Worm (Caenorhabditis elegans) whole organism, young adult: Measurements from ENCODE around the gene cpg-24.
A peak's percentile ranks its signal among the peaks of the same experiment; 100 is the strongest.

Source experiments
- B0019.2 ChIP-seq: fragments of 200-800 bp; sonication (Bioruptor generic); conservative IDR thresholded peaks from 2 replicates; pipeline ENCODE4 v1.3.6; 2022; ENCODE audit warnings: missing genetic modification reagents, missing genetic modification characterization, missing compliant biosample characterization
- B0035.1 ChIP-seq: sonication (generic microtip); optimal IDR thresholded peaks from 2 replicates; lab custom pipeline; 2016; ENCODE audit warnings: missing genetic modification characterization, mild to moderate bottlenecking, missing compliant biosample characterization, missing genotype, missing genetic modification reagents
- F10E7.11 ChIP-seq: sonication (generic microtip); optimal IDR thresholded peaks from 2 replicates; lab custom pipeline; 2017; ENCODE audit warnings: mild to moderate bottlenecking, missing genetic modification characterization, moderate library complexity, missing compliant biosample characterization
- F55B11.4 ChIP-seq: sonication (generic microtip); optimal IDR thresholded peaks from 2 replicates; lab custom pipeline; 2016; ENCODE audit warnings: missing compliant biosample characterization, missing genetic modification characterization, borderline replicate concordance; ENCODE audit not compliant: insufficient read depth
- K12H6.12 ChIP-seq: fragments of 200-800 bp; sonication (Bioruptor generic); optimal IDR thresholded peaks from 2 replicates; lab custom pipeline; 2018; ENCODE audit warnings: mild to moderate bottlenecking, missing genetic modification characterization, missing compliant biosample characterization
- Y53G8AR.9 ChIP-seq: fragments of 200-800 bp; sonication (Bioruptor generic); conservative IDR thresholded peaks from 2 replicates; pipeline ENCODE4 v1.3.6; 2022; ENCODE audit warnings: missing genetic modification reagents, missing genetic modification characterization, missing compliant biosample characterization
- Y67H2A.10 ChIP-seq: fragments of 200-800 bp; sonication (Bioruptor generic); conservative IDR thresholded peaks from 2 replicates; pipeline ENCODE4 v1.3.6; 2022; ENCODE audit warnings: missing genetic modification reagents, missing genetic modification characterization, missing compliant biosample characterization
- Y79H2A.3 ChIP-seq: fragments of 200-800 bp; sonication (Bioruptor generic); conservative IDR thresholded peaks from 2 replicates; pipeline ENCODE4 v1.3.6; 2022; ENCODE audit warnings: missing genetic modification reagents, missing genetic modification characterization, missing compliant biosample characterization
- ZK185.1 ChIP-seq: sonication (generic microtip); optimal IDR thresholded peaks from 2 replicates; lab custom pipeline; 2016; ENCODE audit warnings: mild to moderate bottlenecking, missing genetic modification characterization, missing compliant biosample characterization; ENCODE audit not compliant: poor library complexity, severe bottlenecking
- akir-1 ChIP-seq: fragments of 200-800 bp; sonication (Bioruptor generic); optimal IDR thresholded peaks from 2 replicates; lab custom pipeline; 2018; ENCODE audit warnings: mild to moderate bottlenecking, missing genetic modification characterization, moderate library complexity, missing compliant biosample characterization
- ama-1 ChIP-seq, 3 experiments: fragments of 150-350 bp in 1 of 3; sonication (generic microtip) in 2 of 3; optimal IDR thresholded peaks; 2 replicates each; lab custom pipeline; 2014 to 2018; ENCODE audit warnings: missing biosample characterization in 2 of 3, missing genetic modification characterization in 2 of 3, missing genetic modification reagents in 2 of 3
- bed-1 ChIP-seq: fragments of 200-800 bp; sonication (Bioruptor generic); IDR thresholded peaks from 2 replicates; pipeline ENCODE4 v1.3.6; 2022; ENCODE audit warnings: missing genetic modification reagents, missing genetic modification characterization, missing compliant biosample characterization
- cebp-1 ChIP-seq, 2 experiments: fragments of 200-800 bp in 1 of 2; sonication (Bioruptor generic) in 1 of 2; sonication (generic microtip) in 1 of 2; IDR thresholded peaks in 1 of 2; optimal IDR thresholded peaks in 1 of 2; 2 replicates each; pipeline versions ENCODE4 v1.3.6 to Lab custom; 2017 to 2022; ENCODE audit warnings: missing compliant biosample characterization in 2 of 2, missing genetic modification characterization in 2 of 2, mild to moderate bottlenecking in 1 of 2, missing genetic modification reagents in 1 of 2, moderate library complexity in 1 of 2
- ceh-40 ChIP-seq: fragments of 200-800 bp; sonication (Bioruptor generic); IDR thresholded peaks from 2 replicates; pipeline ENCODE4 v1.3.6; 2022; ENCODE audit warnings: missing genetic modification characterization, missing compliant biosample characterization
- ceh-58 ChIP-seq: fragments of 200-800 bp; sonication (Bioruptor generic); IDR thresholded peaks from 2 replicates; pipeline ENCODE4 v1.3.6; 2022; ENCODE audit warnings: missing genetic modification characterization, missing compliant biosample characterization
- ceh-79 ChIP-seq: sonication (generic microtip); optimal IDR thresholded peaks from 2 replicates; lab custom pipeline; 2017; ENCODE audit warnings: mild to moderate bottlenecking, missing genetic modification characterization, missing compliant biosample characterization
- chd-7 ChIP-seq: sonication (generic microtip); optimal IDR thresholded peaks from 2 replicates; lab custom pipeline; 2016; ENCODE audit warnings: mild to moderate bottlenecking, missing genetic modification characterization, moderate library complexity, missing compliant biosample characterization
- die-1 ChIP-seq: sonication (generic microtip); optimal IDR thresholded peaks from 2 replicates; lab custom pipeline; 2016; ENCODE audit warnings: missing genotype, mild to moderate bottlenecking, missing genetic modification characterization, missing compliant biosample characterization
- dox-1 ChIP-seq: fragments of 200-800 bp; sonication (Bioruptor generic); IDR thresholded peaks from 2 replicates; pipeline ENCODE4 v1.3.6; 2022; ENCODE audit warnings: missing genetic modification reagents, missing genetic modification characterization, missing compliant biosample characterization
- dpl-1 ChIP-seq: fragments of 150-350 bp; optimal IDR thresholded peaks from 2 replicates; lab custom pipeline; 2014; ENCODE audit warnings: missing biosample characterization, missing genetic modification reagents, missing genetic modification characterization
- egl-44 ChIP-seq: fragments of 200-800 bp; sonication (Bioruptor generic); IDR thresholded peaks from 2 replicates; pipeline ENCODE4 v1.3.6; 2022; ENCODE audit warnings: missing genetic modification reagents, missing genetic modification characterization, missing compliant biosample characterization
- ekl-4 ChIP-seq: fragments of 200-800 bp; sonication (Bioruptor generic); IDR thresholded peaks from 2 replicates; pipeline ENCODE4 v1.3.6; 2022; ENCODE audit warnings: missing genetic modification reagents, missing genetic modification characterization, missing compliant biosample characterization
- gei-17 ChIP-seq: fragments of 200-800 bp; sonication (Bioruptor generic); optimal IDR thresholded peaks from 2 replicates; lab custom pipeline; 2018; ENCODE audit warnings: mild to moderate bottlenecking, missing genetic modification characterization, missing compliant biosample characterization
- him-1 ChIP-seq: sonication (generic microtip); optimal IDR thresholded peaks from 2 replicates; lab custom pipeline; 2016; ENCODE audit warnings: missing genotype, missing genetic modification reagents, missing genetic modification characterization, missing compliant biosample characterization
- hmg-1.2 ChIP-seq: fragments of 200-800 bp; sonication (Bioruptor generic); IDR thresholded peaks from 2 replicates; pipeline ENCODE4 v1.3.6; 2022; ENCODE audit warnings: missing genetic modification reagents, missing genetic modification characterization, missing compliant biosample characterization
- hmg-20 ChIP-seq: fragments of 200-800 bp; sonication (Bioruptor generic); IDR thresholded peaks from 2 replicates; pipeline ENCODE4 v1.3.6; 2022; ENCODE audit warnings: missing genetic modification reagents, missing genetic modification characterization, missing compliant biosample characterization
- lin-26 ChIP-seq: fragments of 200-800 bp; sonication (Bioruptor generic); IDR thresholded peaks from 2 replicates; pipeline ENCODE4 v1.3.6; 2022; ENCODE audit warnings: missing genetic modification reagents, missing genetic modification characterization, missing compliant biosample characterization
- lin-54 ChIP-seq: fragments of 200-800 bp; sonication (Bioruptor generic); optimal IDR thresholded peaks from 2 replicates; lab custom pipeline; 2018; ENCODE audit warnings: mild to moderate bottlenecking, missing genetic modification characterization, missing compliant biosample characterization
- lsy-27 ChIP-seq: sonication (generic microtip); optimal IDR thresholded peaks from 2 replicates; lab custom pipeline; 2017; ENCODE audit warnings: missing genetic modification characterization, mild to moderate bottlenecking, missing compliant biosample characterization, antibody characterized with exemption, missing genotype, borderline replicate concordance; ENCODE audit not compliant: insufficient read depth
- madf-3 ChIP-seq: fragments of 200-800 bp; sonication (Bioruptor generic); IDR thresholded peaks from 2 replicates; pipeline ENCODE4 v1.3.6; 2022; ENCODE audit warnings: missing genetic modification reagents, missing genetic modification characterization, missing compliant biosample characterization
- madf-6 ChIP-seq: fragments of 200-800 bp; sonication (Bioruptor generic); IDR thresholded peaks from 2 replicates; pipeline ENCODE4 v1.3.6; 2022; ENCODE audit warnings: missing genetic modification reagents, missing genetic modification characterization, missing compliant biosample characterization
- madf-8 ChIP-seq: fragments of 200-800 bp; sonication (Bioruptor generic); conservative IDR thresholded peaks from 2 replicates; pipeline ENCODE4 v1.3.6; 2022; ENCODE audit warnings: missing genetic modification reagents, missing genetic modification characterization, missing compliant biosample characterization
- mcd-1 ChIP-seq: fragments of 200-800 bp; sonication (Bioruptor generic); IDR thresholded peaks from 2 replicates; pipeline ENCODE4 v1.3.6; 2022; ENCODE audit warnings: missing genetic modification reagents, missing genetic modification characterization, missing compliant biosample characterization
- mes-4 ChIP-seq: sonication (generic microtip); optimal IDR thresholded peaks from 2 replicates; lab custom pipeline; 2016; ENCODE audit warnings: missing genotype, missing genetic modification characterization, missing compliant biosample characterization
- mxl-1 ChIP-seq: sonication (generic microtip); optimal IDR thresholded peaks from 2 replicates; lab custom pipeline; 2016; ENCODE audit warnings: missing genetic modification characterization, missing compliant biosample characterization
- nfya-2 ChIP-seq: fragments of 200-800 bp; sonication (Bioruptor generic); IDR thresholded peaks from 2 replicates; pipeline ENCODE4 v1.3.6; 2022; ENCODE audit warnings: missing genetic modification reagents, missing genetic modification characterization, missing compliant biosample characterization
- nhr-179 ChIP-seq: sonication (generic microtip); optimal IDR thresholded peaks from 2 replicates; lab custom pipeline; 2016; ENCODE audit warnings: mild to moderate bottlenecking, missing genetic modification characterization, missing compliant biosample characterization
- rec-8 ChIP-seq, 2 experiments: sonication (generic microtip); optimal IDR thresholded peaks; 2 replicates each; lab custom pipeline; 2016; ENCODE audit warnings: mild to moderate bottlenecking in 2 of 2, missing genetic modification characterization in 2 of 2, missing genetic modification reagents in 2 of 2, missing genotype in 2 of 2, missing biosample characterization in 1 of 2, missing compliant biosample characterization in 1 of 2, moderate library complexity in 1 of 2
- repo-1 ChIP-seq: sonication (generic microtip); optimal IDR thresholded peaks from 2 replicates; lab custom pipeline; 2017; ENCODE audit warnings: mild to moderate bottlenecking, missing genetic modification characterization, missing compliant biosample characterization
- sea-2 ChIP-seq: fragments of 200-800 bp; sonication (Bioruptor generic); IDR thresholded peaks from 2 replicates; pipeline ENCODE4 v1.3.6; 2022; ENCODE audit warnings: missing genetic modification characterization, missing compliant biosample characterization
- snpc-1.3 ChIP-seq: sonication (generic microtip); optimal IDR thresholded peaks from 2 replicates; lab custom pipeline; 2017; ENCODE audit warnings: missing genetic modification characterization, mild to moderate bottlenecking, missing compliant biosample characterization, antibody characterized with exemption, moderate library complexity, missing genotype, missing genetic modification reagents; ENCODE audit not compliant: insufficient read depth
- snpc-3.4 ChIP-seq: sonication (generic microtip); optimal IDR thresholded peaks from 2 replicates; lab custom pipeline; 2017; ENCODE audit warnings: missing genetic modification characterization, mild to moderate bottlenecking, missing compliant biosample characterization, antibody characterized with exemption, moderate library complexity, missing genotype, missing genetic modification reagents
- snpc-4 ChIP-seq, 5 experiments: fragments of 150-350 bp in 1 of 5; sonication (generic microtip) in 4 of 5; optimal IDR thresholded peaks; 2 replicates each; lab custom pipeline; 2014 to 2018; ENCODE audit warnings: missing genetic modification characterization in 5 of 5, missing biosample characterization in 3 of 5, antibody characterized with exemption in 2 of 5, mild to moderate bottlenecking in 2 of 5, missing compliant biosample characterization in 2 of 5, missing genotype in 2 of 5, moderate library complexity in 2 of 5, missing genetic modification reagents in 1 of 5
- unc-62 ChIP-seq: fragments of 150-350 bp; optimal IDR thresholded peaks from 2 replicates; lab custom pipeline; 2014; ENCODE audit warnings: missing biosample characterization, missing genetic modification reagents, missing genetic modification characterization
- zfh-2 ChIP-seq: fragments of 200-800 bp; sonication (Bioruptor generic); conservative IDR thresholded peaks from 2 replicates; pipeline ENCODE4 v1.3.6; 2022; ENCODE audit warnings: missing genetic modification reagents, missing genetic modification characterization, missing compliant biosample characterization
- zim-3 ChIP-seq: sonication (generic microtip); optimal IDR thresholded peaks from 2 replicates; lab custom pipeline; 2017; ENCODE audit warnings: mild to moderate bottlenecking, missing genetic modification characterization, moderate library complexity, missing compliant biosample characterization

The cpg-24 gene

ce11 chrIV:1659045-1659741, 27.4 kb downstream of the cpg-24 start, which contains the start of gene rps-28 (continued):
- TF ChIP-seq ama-1 (optimal IDR thresholded peaks at IDR 0.05; lab: Kevin White, UChicago) (no peak), ama-1 (GFP tag; optimal IDR thresholded peaks at IDR 0.05; lab: Kevin White, UChicago) (peak in 1 of 2 experiments; percentile 58), B0019.2 (peak; percentile 86), gei-17 (GFP tag; lab: Kevin White, UChicago) (peak; percentile 47), nhr-179 (tag; lab: Kevin White, UChicago) (no peak), F55B11.4 (tag; lab: Kevin White, UChicago) (no peak), die-1 (tag; lab: Kevin White, UChicago) (peak; percentile 65), lin-54 (GFP tag; lab: Kevin White, UChicago) (peak; percentile 94), sea-2 (GFP tag; lab: Robert Waterston, UW) (no peak), dox-1 (GFP tag; lab: Robert Waterston, UW) (peak; percentile 98), nfya-2 (no peak), mes-4 (tag; lab: Kevin White, UChicago) (no peak), repo-1 (peak; percentile 67), zim-3 (tag; lab: Kevin White, UChicago) (no peak), dpl-1 (GFP tag; lab: Kevin White, UChicago) (peak; percentile 77), rec-8 (tag; optimal IDR thresholded peaks at IDR 0.05; lab: Kevin White, UChicago) (peak; percentile 27 to 29), lin-26 (GFP tag; lab: Robert Waterston, UW) (peak; percentile 80; the same call in 1 of the 2 replicates), egl-44 (GFP tag; lab: Robert Waterston, UW) (peak; percentile 65; the same call in 1 of the 2 replicates), snpc-3.4 (tag; lab: Kevin White, UChicago) (peak; percentile 76), him-1 (peak; percentile 23), hmg-20 (peak; percentile 71; the same call in 1 of the 2 replicates), K12H6.12 (peak; percentile 94), madf-8 (peak; percentile 44), akir-1 (no peak), ceh-40 (GFP tag; lab: Robert Waterston, UW) (no peak), mxl-1 (tag; lab: Kevin White, UChicago) (no peak), F10E7.11 (tag; lab: Kevin White, UChicago) (no peak), bed-1 (no peak), Y53G8AR.9 (GFP tag; lab: Robert Waterston, UW) (peak; percentile 93), zfh-2 (peak; percentile 95), ceh-58 (GFP tag; lab: Robert Waterston, UW) (no peak), lsy-27 (peak; percentile 70), cebp-1 (GFP tag; IDR thresholded peaks at IDR 0.05; lab: Robert Waterston, UW) (peak; percentile 56; the same call in 1 of the 2 replicates), cebp-1 (tag; optimal IDR thresholded peaks at IDR 0.05; lab: Kevin White, UChicago) (peak; percentile 91)

- TF ChIP-seq ekl-4 (GFP tag; lab: Robert Waterston, UW) (peak; percentile 32; the same call in 1 of the 2 replicates), B0035.1 (tag; lab: Kevin White, UChicago) (no peak), sea-2 (GFP tag; lab: Robert Waterston, UW) (no peak), madf-6 (GFP tag; lab: Robert Waterston, UW) (peak; percentile 18; the same call in 1 of the 2 replicates), mcd-1 (GFP tag; lab: Robert Waterston, UW) (peak; percentile 16; the same call in 1 of the 2 replicates), ceh-79 (no peak), snpc-1.3 (tag; lab: Kevin White, UChicago) (no peak), ZK185.1 (tag; lab: Kevin White, UChicago) (no peak), snpc-4 (GFP tag; optimal IDR thresholded peaks at IDR 0.05; lab: Kevin White, UChicago) (no peak), snpc-4 (tag; optimal IDR thresholded peaks at IDR 0.05; lab: Kevin White, UChicago) (no peak), Y79H2A.3 (no peak), hmg-1.2 (GFP tag; lab: Robert Waterston, UW) (0 out of 2 replicates have a peak, but pooled peaks have one; percentile 12), Y67H2A.10 (GFP tag; lab: Robert Waterston, UW) (no peak), unc-62 (GFP tag; lab: Kevin White, UChicago) (no peak), madf-3 (GFP tag; lab: Robert Waterston, UW) (no peak), chd-7 (no peak)
Observed at ce11 chrIV:1659978-1660377, 28.2 kb downstream of the cpg-24 start, which contains the start of gene Y41D4B.4. Y41D4B.4 (plus strand) TSS chrIV:1660110.
